Worm (Caenorhabditis elegans): ENCODE data around the gene clec-233.

DNA sequence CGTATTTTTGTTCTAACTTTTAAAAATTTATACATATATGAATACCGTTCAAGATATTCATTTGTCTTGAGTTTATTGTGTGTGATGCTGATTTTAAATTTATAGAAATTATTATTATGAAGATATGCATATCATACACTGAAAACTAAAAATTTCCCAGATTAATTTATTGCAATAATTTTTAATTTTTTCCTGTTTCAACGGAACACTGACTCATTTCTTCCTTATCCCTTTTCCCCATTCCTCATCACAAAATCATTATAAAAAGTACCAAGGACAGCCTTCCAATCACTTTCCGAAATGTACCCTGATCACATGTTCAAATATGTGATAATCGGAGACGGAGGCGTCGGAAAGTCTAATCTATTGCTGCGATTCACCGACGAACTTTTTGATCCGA, 39.1 kb upstream of the clec-233 start, which contains the start of gene rabr-4:
- TF ChIP-seq flt-1 (GFP tag; IDR thresholded peaks at IDR 0.05) (no peak), ref-1 (GFP tag; conservative IDR thresholded peaks at IDR 0.05) (no peak), ztf-23 (GFP tag; IDR thresholded peaks at IDR 0.05) (no peak), tab-1 (GFP tag; IDR thresholded peaks at IDR 0.05) (no peak), ztf-29 (GFP tag; IDR thresholded peaks at IDR 0.05) (no peak), T22C8.4 (GFP tag; IDR thresholded peaks at IDR 0.05) (no peak)
